Fruit fly (Drosophila melanogaster) whole organism, embryonic: ENCODE results near the gene CG46427.

Experiments
- Awh ChIP-seq: fragments of 200-800 bp; sonication (Bioruptor generic); IDR thresholded peaks from 2 replicates; pipeline ENCODE4, ENCODE4 v1.3.6; 2022; ENCODE audit warnings: missing biosample characterization, missing genetic modification characterization
- CG11696 ChIP-seq: fragments of 200-800 bp; sonication (Bioruptor generic); IDR thresholded peaks from 2 replicates; pipeline ENCODE4 v1.3.6; 2022; ENCODE audit warnings: missing biosample characterization, missing genetic modification characterization
- CG1529 ChIP-seq: fragments of 200-800 bp; sonication (Bioruptor generic); optimal IDR thresholded peaks from 3 replicates; lab custom pipeline; 2018; ENCODE audit warnings: missing biosample characterization, missing genetic modification characterization
- CG1602 ChIP-seq: fragments of 200-800 bp; sonication (Bioruptor generic); optimal IDR thresholded peaks from 3 replicates; lab custom pipeline; 2016; ENCODE audit warnings: missing biosample characterization, missing genetic modification characterization
- CG2202 ChIP-seq: fragments of 200-800 bp; sonication (Bioruptor generic); optimal IDR thresholded peaks from 2 replicates; lab custom pipeline; 2018; ENCODE audit warnings: missing biosample characterization, mild to moderate bottlenecking, missing genetic modification characterization
- CG2889 ChIP-seq: fragments of 200-800 bp; sonication (Bioruptor generic); IDR thresholded peaks from 3 replicates; pipeline ENCODE4 v1.3.6; 2022; ENCODE audit warnings: missing biosample characterization, missing genetic modification characterization
- CG3838 ChIP-seq: fragments of 200-800 bp; sonication (Bioruptor generic); optimal IDR thresholded peaks from 3 replicates; lab custom pipeline; 2016; ENCODE audit warnings: missing biosample characterization, missing genetic modification characterization
- CG3847 ChIP-seq: fragments of 200-800 bp; sonication (Bioruptor generic); IDR thresholded peaks from 2 replicates; pipeline ENCODE4 v1.3.6; 2022; ENCODE audit warnings: missing biosample characterization, missing genetic modification characterization
- CG4707 ChIP-seq: fragments of 200-800 bp; sonication (Bioruptor generic); optimal IDR thresholded peaks from 2 replicates; lab custom pipeline; 2018; ENCODE audit warnings: missing biosample characterization, mild to moderate bottlenecking, missing genetic modification characterization, moderate library complexity
- CG7357 ChIP-seq: fragments of 200-800 bp; sonication (Bioruptor generic); IDR thresholded peaks from 3 replicates; pipeline ENCODE4 v1.3.6; 2022; ENCODE audit warnings: missing biosample characterization, missing genetic modification characterization
- CG7987 ChIP-seq: fragments of 200-800 bp; sonication (Bioruptor generic); optimal IDR thresholded peaks from 2 replicates; lab custom pipeline; 2018; ENCODE audit warnings: missing biosample characterization, mild to moderate bottlenecking, missing genetic modification characterization, moderate library complexity
- CG8359 ChIP-seq: fragments of 200-800 bp; sonication (Bioruptor generic); optimal IDR thresholded peaks from 2 replicates; lab custom pipeline; 2017; ENCODE audit warnings: missing biosample characterization, mild to moderate bottlenecking, missing genetic modification characterization, borderline replicate concordance
- CG8765 ChIP-seq: fragments of 200-800 bp; sonication (Bioruptor generic); IDR thresholded peaks from 2 replicates; pipeline ENCODE4 v1.3.6; 2022; ENCODE audit warnings: missing biosample characterization, missing genetic modification characterization
- CG8944 ChIP-seq: fragments of 200-800 bp; sonication (Bioruptor generic); optimal IDR thresholded peaks from 3 replicates; lab custom pipeline; 2016; ENCODE audit warnings: missing biosample characterization, missing genetic modification characterization
- D19A ChIP-seq: fragments of 200-800 bp; optimal IDR thresholded peaks from 3 replicates; lab custom pipeline; 2019; ENCODE audit warnings: missing biosample characterization, mild to moderate bottlenecking, missing genetic modification characterization, moderate library complexity
- Dll ChIP-seq: fragments of 200-800 bp; sonication (Bioruptor generic); IDR thresholded peaks from 4 replicates; pipeline ENCODE4 v1.3.6; 2022; ENCODE audit warnings: missing biosample characterization, missing genetic modification characterization; ENCODE audit not compliant: partially characterized antibody
- ERR ChIP-seq: fragments of 200-800 bp; sonication (Bioruptor generic); optimal IDR thresholded peaks from 2 replicates; lab custom pipeline; 2016; ENCODE audit warnings: missing biosample characterization, missing genetic modification characterization
- Elba2 ChIP-seq: fragments of 200-800 bp; sonication (Bioruptor generic); optimal IDR thresholded peaks from 3 replicates; lab custom pipeline; 2016; ENCODE audit warnings: missing biosample characterization, missing genetic modification characterization
- Ets97D ChIP-seq: fragments of 200-800 bp; sonication (Bioruptor generic); optimal IDR thresholded peaks from 3 replicates; lab custom pipeline; 2016; ENCODE audit warnings: missing biosample characterization, missing genetic modification characterization
- Gsc ChIP-seq: fragments of 200-800 bp; sonication (Bioruptor generic); IDR thresholded peaks from 2 replicates; pipeline ENCODE4 v1.3.6; 2022; ENCODE audit warnings: missing biosample characterization, missing genetic modification characterization
- HHEX ChIP-seq: fragments of 200-800 bp; sonication (Bioruptor generic); optimal IDR thresholded peaks from 3 replicates; lab custom pipeline; 2017; ENCODE audit warnings: missing biosample characterization, mild to moderate bottlenecking, missing genetic modification characterization, missing genetic modification reagents
- HLH54F ChIP-seq: fragments of 200-800 bp; sonication (Bioruptor generic); optimal IDR thresholded peaks from 3 replicates; lab custom pipeline; 2016; ENCODE audit warnings: missing biosample characterization, missing genetic modification characterization
- Hmr ChIP-seq: fragments of 200-800 bp; sonication (Bioruptor generic); optimal IDR thresholded peaks from 3 replicates; lab custom pipeline; 2017; ENCODE audit warnings: mild to moderate bottlenecking, missing biosample characterization, missing genetic modification reagents, missing genetic modification characterization
- Hr39 ChIP-seq: fragments of >200 bp; optimal IDR thresholded peaks from 2 replicates; lab custom pipeline; 2017
- Mad ChIP-seq: fragments of 200-800 bp; sonication (Bioruptor generic); optimal IDR thresholded peaks from 2 replicates; lab custom pipeline; 2016; ENCODE audit warnings: missing biosample characterization, missing genetic modification characterization
- Med ChIP-seq: fragments of 200-800 bp; sonication (Bioruptor generic); peaks from one replicate; lab custom pipeline; 2016; ENCODE audit warnings: missing biosample characterization, missing genetic modification characterization, mild to moderate bottlenecking, inconsistent platforms, moderate library complexity
- Mes4 ChIP-seq: fragments of 200-800 bp; sonication (Bioruptor generic); optimal IDR thresholded peaks from 2 replicates; lab custom pipeline; 2016; ENCODE audit warnings: missing biosample characterization, missing genetic modification characterization
- Ssrp ChIP-seq: fragments of 200-800 bp; sonication (Bioruptor generic); optimal IDR thresholded peaks from 2 replicates; lab custom pipeline; 2018; ENCODE audit warnings: missing biosample characterization, mild to moderate bottlenecking, missing genetic modification characterization, moderate library complexity
- Usf ChIP-seq: fragments of 200-800 bp; sonication (Bioruptor generic); optimal IDR thresholded peaks from 2 replicates; lab custom pipeline; 2017; ENCODE audit warnings: missing genotype, missing biosample characterization, missing genetic modification characterization
- az2 ChIP-seq: fragments of 200-800 bp; sonication (Bioruptor generic); optimal IDR thresholded peaks from 3 replicates; lab custom pipeline; 2016; ENCODE audit warnings: missing biosample characterization, missing genetic modification characterization
- br ChIP-seq: fragments of >200 bp; optimal IDR thresholded peaks from 2 replicates; lab custom pipeline; 2017
- chinmo ChIP-seq: fragments of 200-800 bp; sonication (Bioruptor generic); IDR thresholded peaks from 4 replicates; pipeline ENCODE4 v1.3.6; 2022; ENCODE audit warnings: missing biosample characterization, missing genetic modification characterization; ENCODE audit not compliant: partially characterized antibody
- dm ChIP-seq: fragments of 200-800 bp; sonication (Bioruptor generic); optimal IDR thresholded peaks from 3 replicates; lab custom pipeline; 2016; ENCODE audit warnings: missing biosample characterization, missing genetic modification characterization
- esg ChIP-seq: fragments of 200-800 bp; sonication (Bioruptor generic); conservative IDR thresholded peaks from 2 replicates; pipeline ENCODE4 v1.3.6; 2022; ENCODE audit warnings: missing biosample characterization, missing genetic modification characterization
- fd64A ChIP-seq: fragments of 200-800 bp; sonication (Bioruptor generic); optimal IDR thresholded peaks from 3 replicates; lab custom pipeline; 2018; ENCODE audit warnings: missing biosample characterization, mild to moderate bottlenecking, missing genetic modification characterization
- gro ChIP-seq: fragments of 200-800 bp; sonication (Bioruptor generic); optimal IDR thresholded peaks from 2 replicates; lab custom pipeline; 2016; ENCODE audit warnings: missing biosample characterization, missing genetic modification characterization
- hth ChIP-seq: fragments of >200 bp; optimal IDR thresholded peaks from 2 replicates; lab custom pipeline; 2017; ENCODE audit warnings: inconsistent platforms
- kay ChIP-seq: fragments of 200-800 bp; sonication (Bioruptor generic); optimal IDR thresholded peaks from 2 replicates; lab custom pipeline; 2016; ENCODE audit warnings: missing biosample characterization, missing genetic modification characterization
- ken ChIP-seq: fragments of 200-800 bp; sonication (Bioruptor generic); IDR thresholded peaks from 3 replicates; pipeline ENCODE4 v1.3.6; 2022; ENCODE audit warnings: missing biosample characterization, missing genetic modification characterization
- knrl ChIP-seq: fragments of 200-800 bp; sonication (Bioruptor generic); IDR thresholded peaks from 3 replicates; pipeline ENCODE4 v1.3.6; 2022; ENCODE audit warnings: missing biosample characterization, missing genetic modification characterization; ENCODE audit not compliant: partially characterized antibody
- lab ChIP-seq: fragments of 200-800 bp; sonication (Bioruptor generic); optimal IDR thresholded peaks from 3 replicates; lab custom pipeline; 2017; ENCODE audit warnings: missing biosample characterization, missing genetic modification characterization, mild to moderate bottlenecking, moderate library complexity, missing genetic modification reagents
- luna ChIP-seq: fragments of 200-800 bp; sonication (Bioruptor generic); optimal IDR thresholded peaks from 2 replicates; lab custom pipeline; 2016; ENCODE audit warnings: missing biosample characterization, missing genetic modification characterization
- mam ChIP-seq: fragments of 200-800 bp; sonication (Bioruptor generic); optimal IDR thresholded peaks from 3 replicates; lab custom pipeline; 2016; ENCODE audit warnings: missing biosample characterization, missing genetic modification characterization
- nerfin-1 ChIP-seq: fragments of 200-800 bp; sonication (Bioruptor generic); optimal IDR thresholded peaks from 3 replicates; lab custom pipeline; 2019; ENCODE audit warnings: missing biosample characterization, mild to moderate bottlenecking, missing genetic modification characterization, moderate library complexity
- otp ChIP-seq: fragments of 200-800 bp; sonication (Bioruptor generic); IDR thresholded peaks from 3 replicates; pipeline ENCODE4, ENCODE4 v1.3.6; 2022; ENCODE audit warnings: missing biosample characterization, missing genetic modification characterization
- phol ChIP-seq: fragments of 200-800 bp; sonication (Bioruptor generic); optimal IDR thresholded peaks from 3 replicates; lab custom pipeline; 2018; ENCODE audit warnings: missing biosample characterization, mild to moderate bottlenecking, missing genetic modification characterization, moderate library complexity
- ranshi ChIP-seq: fragments of 200-800 bp; sonication (Bioruptor generic); IDR thresholded peaks from 2 replicates; pipeline ENCODE4 v1.3.6; 2022; ENCODE audit warnings: missing biosample characterization, missing genetic modification characterization
- rib ChIP-seq: fragments of 200-800 bp; sonication (Bioruptor generic); IDR thresholded peaks from 2 replicates; pipeline ENCODE4 v1.3.6; 2022; ENCODE audit warnings: missing biosample characterization, missing genetic modification characterization
- schlank ChIP-seq: fragments of 200-800 bp; sonication (Bioruptor generic); optimal IDR thresholded peaks from 2 replicates; lab custom pipeline; 2018; ENCODE audit warnings: missing biosample characterization, mild to moderate bottlenecking, missing genetic modification characterization
- sens ChIP-seq: fragments of 200-800 bp; sonication (Bioruptor generic); peaks from one replicate; lab custom pipeline; 2016; ENCODE audit warnings: missing biosample characterization, missing genetic modification characterization
- sisA ChIP-seq: fragments of 200-800 bp; sonication (Bioruptor generic); IDR thresholded peaks from 2 replicates; pipeline ENCODE4 v1.3.6; 2022; ENCODE audit warnings: missing biosample characterization, missing genetic modification characterization
- slou ChIP-seq: fragments of 200-800 bp; sonication (Bioruptor generic); optimal IDR thresholded peaks from 3 replicates; lab custom pipeline; 2016; ENCODE audit warnings: missing biosample characterization, missing genetic modification characterization
- slp2 ChIP-seq: fragments of 200-800 bp; sonication (Bioruptor generic); optimal IDR thresholded peaks from 2 replicates; lab custom pipeline; 2016; ENCODE audit warnings: missing biosample characterization, missing genetic modification characterization
- unc-4 ChIP-seq: fragments of 200-800 bp; sonication (Bioruptor generic); IDR thresholded peaks from 2 replicates; pipeline ENCODE4 v1.3.6; 2022; ENCODE audit warnings: missing biosample characterization, missing genetic modification characterization; ENCODE audit not compliant: partially characterized antibody

Gene CG46427

DNA sequence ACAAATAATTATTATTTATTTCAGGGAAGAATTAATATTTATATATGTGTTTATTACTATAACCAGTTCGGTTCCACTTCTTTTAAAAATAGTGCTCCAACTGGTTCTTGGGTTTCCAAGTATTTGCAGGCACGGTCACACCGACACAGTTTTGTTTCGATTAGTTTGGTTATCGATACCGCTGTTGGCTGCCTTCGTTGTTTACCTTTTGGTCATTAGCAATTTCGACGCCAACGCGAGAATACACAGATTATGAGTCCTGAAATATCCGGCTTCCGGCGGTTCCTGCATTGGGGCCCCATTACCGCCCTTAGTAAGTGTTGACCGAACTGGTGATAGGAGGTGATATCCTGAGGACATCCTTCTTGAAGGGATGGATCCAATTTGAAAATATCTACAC lies 30.8 kb downstream of the CG46427 start, which contains the start of gene CG5196 (continued):
- TF ChIP-seq CG2889 (GFP tag; lab: Robert Waterston, UW) (no peak), CG2202 (no peak), CG4707 (GFP tag; lab: Kevin White, UChicago) (no peak), Ssrp (tag; lab: Kevin White, UChicago) (no peak), CG8944 (no peak), br (lab: Kevin White, UChicago) (no peak), Hmr (GFP tag; lab: Kevin White, UChicago) (peak; percentile 41), sisA (no peak), slp2 (no peak), HLH54F (GFP tag; lab: Kevin White, UChicago) (no peak), HHEX (no peak), esg (GFP tag; lab: Robert Waterston, UW) (no peak), unc-4 (GFP tag; lab: Robert Waterston, UW) (peak; percentile 73), CG3838 (GFP tag; lab: Kevin White, UChicago) (no peak), CG1602 (no peak), Ets97D (peak; percentile 34), Gsc (GFP tag; lab: Robert Waterston, UW) (no peak), slou (GFP tag; lab: Kevin White, UChicago) (no peak), rib (GFP tag; lab: Robert Waterston, UW) (no peak), sens (no peak), gro (GFP tag; lab: Kevin White, UChicago) (peak; percentile 32), CG8765 (GFP tag; lab: Robert Waterston, UW) (no peak), Elba2 (GFP tag; lab: Kevin White, UChicago) (no peak), dm (no peak), kay (GFP tag; lab: Kevin White, UChicago) (no peak), Med (GFP tag; lab: Kevin White, UChicago) (peak; percentile 49), luna (GFP tag; lab: Kevin White, UChicago) (no peak), nerfin-1 (peak; percentile 33), CG11696 (GFP tag; lab: Robert Waterston, UW) (no peak), CG1529 (GFP tag; lab: Kevin White, UChicago) (no peak), D19A (tag; lab: Kevin White, UChicago) (peak; percentile 1), fd64A (GFP tag; lab: Kevin White, UChicago) (no peak), Mes4 (GFP tag; lab: Kevin White, UChicago) (no peak), otp (no peak), CG3847 (no peak; the same call in 1 of the 2 replicates), CG7357 (no peak), schlank (no peak), knrl (peak; percentile 66), mam (no peak), chinmo (GFP tag; lab: Robert Waterston, UW) (peak; percentile 67; the same call in 1 of the 4 replicates), CG8359 (GFP tag; lab: Kevin White, UChicago) (no peak), CG7987 (GFP tag; lab: Kevin White, UChicago) (peak; percentile 25), phol (tag; lab: Kevin White, UChicago) (no peak), ken (GFP tag; lab: Robert Waterston, UW) (no peak), Mad (no peak), ranshi (GFP tag; lab: Robert Waterston, UW) (no peak), Usf (no peak), Awh (GFP tag; lab: Robert Waterston, UW) (no peak), ERR (no peak), Dll (GFP tag; lab: Robert Waterston, UW) (peak; percentile 64), lab (no peak), az2 (GFP tag; lab: Kevin White, UChicago) (no peak), Hr39 (lab: Kevin White, UChicago) (no peak), hth (lab: Kevin White, UChicago) (no peak)
